Worm (Caenorhabditis elegans): ENCODE results near the gene pah-1.

The pah-1 gene

ce11 chrII:8787376-8787775 lies 20.6 kb upstream of the pah-1 start (continued):
- no peak for TF ChIP-seq ZK337.2 (GFP tag; IDR thresholded peaks at IDR 0.05)
- TF ChIP-seq mdl-1 (tag; optimal IDR thresholded peaks at IDR 0.05): peak in 1 of 2 experiments; percentile 83
- TF ChIP-seq daf-8 (GFP tag; IDR thresholded peaks at IDR 0.05): no peak
- TF ChIP-seq mep-1 (tag; optimal IDR thresholded peaks at IDR 0.05): peak; percentile 88
- TF ChIP-seq lin-39 (tag; optimal IDR thresholded peaks at IDR 0.05): no peak
- no peak for TF ChIP-seq Y75B8A.6 (GFP tag; IDR thresholded peaks at IDR 0.05)
- no peak for TF ChIP-seq R02D3.7 (tag; optimal IDR thresholded peaks at IDR 0.05)
- TF ChIP-seq pha-4 (GFP tag; IDR thresholded peaks at IDR 0.05): peak; percentile 62
- TF ChIP-seq pha-4 (tag; optimal IDR thresholded peaks at IDR 0.05): peak; percentile 95
- TF ChIP-seq pqm-1 (tag; optimal IDR thresholded peaks at IDR 0.05): peak; percentile 22
- peak; percentile 81; the same call in 1 of the 2 replicates for TF ChIP-seq egl-43 (GFP tag; IDR thresholded peaks at IDR 0.05)
- TF ChIP-seq egl-27 (tag; optimal IDR thresholded peaks at IDR 0.05): no peak
- TF ChIP-seq nhr-237 (tag; optimal IDR thresholded peaks at IDR 0.05): no peak
- peak; percentile 75 for TF ChIP-seq nhr-102 (tag; optimal IDR thresholded peaks at IDR 0.05)
- peak in 1 of 2 experiments; percentile 83 for TF ChIP-seq hif-1 (tag; optimal IDR thresholded peaks at IDR 0.05)
- TF ChIP-seq dmd-6 (GFP tag; IDR thresholded peaks at IDR 0.05): peak; percentile 91
- peak; percentile 74 to 94 for TF ChIP-seq lsy-2 (tag; optimal IDR thresholded peaks at IDR 0.05)
- TF ChIP-seq zip-2 (tag; optimal IDR thresholded peaks at IDR 0.05): peak; percentile 59
- TF ChIP-seq madf-9 (GFP tag; conservative IDR thresholded peaks at IDR 0.05): peak; percentile 50; the same call in 1 of the 2 replicates
- peak; percentile 99 for TF ChIP-seq aha-1 (tag)
- TF ChIP-seq Y5F2A.4 (GFP tag; optimal IDR thresholded peaks at IDR 0.05): no peak
- TF ChIP-seq mes-2 (tag; optimal IDR thresholded peaks at IDR 0.05; ENCODE audit: poor library complexity, severe bottlenecking): peak; percentile 88
- TF ChIP-seq F37D6.2 (tag; optimal IDR thresholded peaks at IDR 0.05): peak; percentile 58
- TF ChIP-seq mxl-3 (GFP tag; optimal IDR thresholded peaks at IDR 0.05): peak; percentile 73
- TF ChIP-seq spr-3 (GFP tag; optimal IDR thresholded peaks at IDR 0.05): no peak
- TF ChIP-seq hlh-11 (tag; optimal IDR thresholded peaks at IDR 0.05): peak; percentile 94
- TF ChIP-seq set-16 (GFP tag; IDR thresholded peaks at IDR 0.05): peak; percentile 25; the same call in 1 of the 2 replicates
- no peak for TF ChIP-seq ceh-32 (tag; optimal IDR thresholded peaks at IDR 0.05; ENCODE audit: poor library complexity)
- TF ChIP-seq hlh-30 (tag; optimal IDR thresholded peaks at IDR 0.05; ENCODE audit: insufficient read depth): peak; percentile 100
- TF ChIP-seq daf-12 (tag; optimal IDR thresholded peaks at IDR 0.05): no peak
- TF ChIP-seq Y48G9A.11 (GFP tag; IDR thresholded peaks at IDR 0.05): no peak
- no peak for TF ChIP-seq ztf-11 (tag; optimal IDR thresholded peaks at IDR 0.05)
- TF ChIP-seq ceh-28 (tag; optimal IDR thresholded peaks at IDR 0.05): peak; percentile 86
- TF ChIP-seq F44E2.7 (GFP tag; IDR thresholded peaks at IDR 0.05): no peak
- peak; percentile 70 for TF ChIP-seq nhr-48 (tag; optimal IDR thresholded peaks at IDR 0.05)
- TF ChIP-seq ztf-7 (tag; optimal IDR thresholded peaks at IDR 0.05): peak; percentile 78
- peak; percentile 78 for TF ChIP-seq dpl-1 (GFP tag; optimal IDR thresholded peaks at IDR 0.05)
- peak; percentile 89 for TF ChIP-seq nhr-6 (tag; optimal IDR thresholded peaks at IDR 0.05)
- TF ChIP-seq lin-29 (GFP tag; IDR thresholded peaks at IDR 0.05): peak; percentile 51; the same call in 1 of the 2 replicates
- peak; percentile 58 for TF ChIP-seq snpc-1.2 (GFP tag; IDR thresholded peaks at IDR 0.05)
- TF ChIP-seq nhr-111 (GFP tag; optimal IDR thresholded peaks at IDR 0.05): no peak
- TF ChIP-seq lin-1 (GFP tag; IDR thresholded peaks at IDR 0.05): 0 out of 2 replicates have a peak, but pooled peaks have one; percentile 63
- no peak for TF ChIP-seq nhr-10 (tag; optimal IDR thresholded peaks at IDR 0.05)
- no peak for TF ChIP-seq unc-130 (GFP tag; optimal IDR thresholded peaks at IDR 0.05)
- TF ChIP-seq nhr-28 (tag; optimal IDR thresholded peaks at IDR 0.05): peak; percentile 89
- TF ChIP-seq ceh-44 (GFP tag; IDR thresholded peaks at IDR 0.05): no peak
- TF ChIP-seq dmd-9 (GFP tag; IDR thresholded peaks at IDR 0.05): no peak
- peak in 1 of 2 experiments; percentile 100 for TF ChIP-seq unc-62 (GFP tag; optimal IDR thresholded peaks at IDR 0.05 in 1 of 2)
- TF ChIP-seq unc-62 (tag; optimal IDR thresholded peaks at IDR 0.05): no peak
- peak in 1 of 2 experiments; percentile 22 for TF ChIP-seq ZK546.5 (tag; optimal IDR thresholded peaks at IDR 0.05)
- peak; percentile 90 for TF ChIP-seq ama-1 (optimal IDR thresholded peaks at IDR 0.05)
- no peak for TF ChIP-seq Y105C5A.15 (GFP tag; IDR thresholded peaks at IDR 0.05)
